Fruit fly (Drosophila melanogaster): Measurements from ENCODE around the gene Myo61F.
A peak's percentile ranks its signal among the peaks of the same experiment; 100 is the strongest.

Gene Myo61F

dm6 chr3L:1298509-1298908 lies 19.8 kb upstream of the Myo61F start, which contains the start of gene scf (continued):
- TF ChIP-seq tgo (GFP tag; IDR thresholded peaks at IDR 0.05) (no peak), CG14014 (GFP tag; IDR thresholded peaks at IDR 0.05) (0 out of 2 replicates have a peak, but pooled peaks have one; percentile 34), CG9609 (GFP tag; optimal IDR thresholded peaks at IDR 0.05) (no peak), danr (GFP tag; IDR thresholded peaks at IDR 0.05) (no peak), Ssrp (tag; optimal IDR thresholded peaks at IDR 0.05) (no peak), wek (GFP tag; optimal IDR thresholded peaks at IDR 0.05) (no peak), CG8290 (GFP tag; optimal IDR thresholded peaks at IDR 0.05) (no peak), CG8290 (tag; optimal IDR thresholded peaks at IDR 0.05) (peak in 1 of 2 experiments; percentile 62), CG15514 (GFP tag; optimal IDR thresholded peaks at IDR 0.05) (peak; percentile 96), ham (GFP tag; IDR thresholded peaks at IDR 0.05) (no peak), trem (tag; optimal IDR thresholded peaks at IDR 0.05) (peak; percentile 71), Ets97D (GFP tag; optimal IDR thresholded peaks at IDR 0.05) (no peak), HHEX (GFP tag; optimal IDR thresholded peaks at IDR 0.05) (no peak), en (GFP tag; optimal IDR thresholded peaks at IDR 0.05) (no peak), zen2 (GFP tag; IDR thresholded peaks at IDR 0.05; ENCODE audit: partially characterized antibody) (no peak), lov (optimal IDR thresholded peaks at IDR 0.05) (no peak), lov (GFP tag; IDR thresholded peaks at IDR 0.05) (peak; percentile 54; the same call in 1 of the 3 replicates), Sry-β (GFP tag; optimal IDR thresholded peaks at IDR 0.05) (peak; percentile 88), nerfin-2 (GFP tag; IDR thresholded peaks at IDR 0.05; ENCODE audit: partially characterized antibody) (no peak), Trl (optimal IDR thresholded peaks at IDR 0.05) (peak in 1 of 2 experiments; percentile 34), Trl (GFP tag; optimal IDR thresholded peaks at IDR 0.05) (peak; percentile 9), nom (GFP tag; optimal IDR thresholded peaks at IDR 0.05) (peak; percentile 38), CG7271 (tag; optimal IDR thresholded peaks at IDR 0.05) (no peak), CG13287 (GFP tag; IDR thresholded peaks at IDR 0.05; ENCODE audit: partially characterized antibody) (peak; percentile 63), NC2β (GFP tag; optimal IDR thresholded peaks at IDR 0.05) (no peak), bcd (GFP tag; optimal IDR thresholded peaks at IDR 0.05) (no peak), CG2202 (tag; optimal IDR thresholded peaks at IDR 0.05) (no peak), Abd-B (GFP tag; optimal IDR thresholded peaks at IDR 0.05) (no peak), sisA (GFP tag; IDR thresholded peaks at IDR 0.05) (no peak), Oli (tag; optimal IDR thresholded peaks at IDR 0.05) (no peak), CG1832 (GFP tag; optimal IDR thresholded peaks at IDR 0.05) (no peak), BtbVII (GFP tag; optimal IDR thresholded peaks at IDR 0.05) (no peak), CG2120 (GFP tag; optimal IDR thresholded peaks at IDR 0.05) (no peak), CG16813 (GFP tag; IDR thresholded peaks at IDR 0.05; ENCODE audit: partially characterized antibody) (peak; percentile 33; the same call in 1 of the 3 replicates), CG10654 (GFP tag; optimal IDR thresholded peaks at IDR 0.05) (no peak), CG13624 (GFP tag; optimal IDR thresholded peaks at IDR 0.05) (peak; percentile 11), HmgZ (tag; optimal IDR thresholded peaks at IDR 0.05) (peak; percentile 26), ems (GFP tag; optimal IDR thresholded peaks at IDR 0.05) (no peak), pan (optimal IDR thresholded peaks at IDR 0.05) (no peak), pan (GFP tag; optimal IDR thresholded peaks at IDR 0.05 in 1 of 2, IDR thresholded peaks at IDR 0.05 in 1 of 2) (peak in 1 of 2 experiments; percentile 37), ssp (GFP tag; IDR thresholded peaks at IDR 0.05) (peak; percentile 55), ara (GFP tag; IDR thresholded peaks at IDR 0.05) (no peak), caup (GFP tag; optimal IDR thresholded peaks at IDR 0.05; ENCODE audit: severe bottlenecking) (no peak), Mad (GFP tag; optimal IDR thresholded peaks at IDR 0.05) (no peak), stc (GFP tag; IDR thresholded peaks at IDR 0.05) (no peak), fd102C (GFP tag; optimal IDR thresholded peaks at IDR 0.05) (no peak), CG18262 (tag; optimal IDR thresholded peaks at IDR 0.05) (peak; percentile 13), phol (tag; optimal IDR thresholded peaks at IDR 0.05) (peak; percentile 4), BEAF-32 (GFP tag; optimal IDR thresholded peaks at IDR 0.05) (peak; percentile 40), zfh2 (GFP tag; optimal IDR thresholded peaks at IDR 0.05) (no peak), CG33213 (GFP tag; optimal IDR thresholded peaks at IDR 0.05) (peak; percentile 13), CG10267 (tag; optimal IDR thresholded peaks at IDR 0.05) (peak; percentile 17)

Data from whole organism, embryonic.